Worm (Caenorhabditis elegans): ENCODE measurements around the gene C54C6.7.

DNA sequence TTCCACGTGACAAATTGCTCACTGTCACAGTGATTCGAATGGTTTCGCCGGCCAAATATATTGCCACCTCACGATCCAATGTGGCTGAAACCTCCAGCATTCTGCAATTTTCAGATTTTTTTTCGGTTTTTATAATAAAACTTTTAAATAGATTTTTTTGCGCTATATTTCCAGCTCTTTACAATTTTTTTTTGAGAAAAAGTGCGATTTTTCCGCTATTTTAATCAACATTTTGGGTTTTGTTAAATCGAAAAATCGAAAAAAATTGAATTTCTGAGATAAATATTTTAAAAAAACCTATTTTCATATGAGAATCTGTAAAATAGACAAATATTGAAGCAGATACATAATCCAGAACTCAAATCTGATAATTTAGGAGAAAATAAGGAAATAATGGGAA is 47.3 kb downstream of the C54C6.7 start, which contains the start of gene M01F1.9:
- TF ChIP-seq snpc-4 (tag; optimal IDR thresholded peaks at IDR 0.05) (no peak), pha-4 (tag; optimal IDR thresholded peaks at IDR 0.05) (no peak), mdl-1 (tag; optimal IDR thresholded peaks at IDR 0.05) (no peak), nhr-11 (tag; optimal IDR thresholded peaks at IDR 0.05) (no peak), ceh-82 (tag; optimal IDR thresholded peaks at IDR 0.05) (no peak), aly-2 (tag; optimal IDR thresholded peaks at IDR 0.05) (no peak)

Data from whole organism, L3 larva.